Worm (Caenorhabditis elegans) whole organism, late embryonic: ENCODE results near the gene kmo-1.

Experiments
- F13H6.1 ChIP-seq: sonication (generic microtip); optimal IDR thresholded peaks from 2 replicates; lab custom pipeline; 2016; ENCODE audit warnings: missing genetic modification characterization, missing compliant biosample characterization
- K02D7.2 ChIP-seq: sonication (generic microtip); optimal IDR thresholded peaks from 2 replicates; lab custom pipeline; 2017; ENCODE audit warnings: mild to moderate bottlenecking, missing genetic modification characterization, missing compliant biosample characterization
- K09A11.1 ChIP-seq: sonication (generic microtip); optimal IDR thresholded peaks from 2 replicates; lab custom pipeline; 2017; ENCODE audit warnings: antibody characterized with exemption, mild to moderate bottlenecking, missing genetic modification characterization, missing compliant biosample characterization; ENCODE audit not compliant: insufficient read depth
- T23F11.4 ChIP-seq: fragments of 200-800 bp; sonication (Bioruptor generic); optimal IDR thresholded peaks from 2 replicates; lab custom pipeline; 2018; ENCODE audit warnings: mild to moderate bottlenecking, missing genetic modification characterization, missing compliant biosample characterization
- ceh-19 ChIP-seq: fragments of 200-800 bp; sonication (Bioruptor generic); optimal IDR thresholded peaks from 2 replicates; lab custom pipeline; 2018; ENCODE audit warnings: mild to moderate bottlenecking, missing genetic modification characterization, missing compliant biosample characterization
- ceh-2 ChIP-seq: sonication (generic microtip); optimal IDR thresholded peaks from 2 replicates; lab custom pipeline; 2016; ENCODE audit warnings: missing genotype, missing genetic modification characterization, missing compliant biosample characterization
- ceh-22 ChIP-seq: sonication (generic microtip); optimal IDR thresholded peaks from 2 replicates; lab custom pipeline; 2017; ENCODE audit warnings: missing biosample characterization, missing genetic modification characterization
- ceh-30 ChIP-seq: fragments of 150-350 bp; optimal IDR thresholded peaks from 2 replicates; lab custom pipeline; 2014; ENCODE audit warnings: missing biosample characterization, missing genetic modification characterization
- ceh-34 ChIP-seq: sonication (generic microtip); optimal IDR thresholded peaks from 2 replicates; lab custom pipeline; 2016; ENCODE audit warnings: mild to moderate bottlenecking, missing genetic modification characterization, missing compliant biosample characterization
- ceh-45 ChIP-seq: fragments of 200-800 bp; sonication (Bioruptor generic); IDR thresholded peaks from 2 replicates; pipeline ENCODE4 v1.3.6; 2022; ENCODE audit warnings: missing genetic modification reagents, missing genetic modification characterization, missing compliant biosample characterization
- ceh-6 ChIP-seq: fragments of 200-800 bp; sonication (Bioruptor generic); optimal IDR thresholded peaks from 2 replicates; lab custom pipeline; 2018; ENCODE audit warnings: mild to moderate bottlenecking, missing genetic modification characterization, missing compliant biosample characterization
- ceh-9 ChIP-seq: sonication (generic microtip); optimal IDR thresholded peaks from 2 replicates; lab custom pipeline; 2016; ENCODE audit warnings: mild to moderate bottlenecking, missing genetic modification characterization, inconsistent platforms, missing compliant biosample characterization
- che-1 ChIP-seq: sonication (generic microtip); optimal IDR thresholded peaks from 2 replicates; lab custom pipeline; 2016; ENCODE audit warnings: mild to moderate bottlenecking, missing genetic modification characterization, missing compliant biosample characterization
- dve-1 ChIP-seq: sonication (generic microtip); optimal IDR thresholded peaks from 2 replicates; lab custom pipeline; 2017; ENCODE audit warnings: antibody characterized with exemption, mild to moderate bottlenecking, missing genetic modification characterization, missing compliant biosample characterization
- elt-2 ChIP-seq: sonication (generic microtip); optimal IDR thresholded peaks from 2 replicates; lab custom pipeline; 2016; ENCODE audit warnings: missing genetic modification reagents, missing genetic modification characterization, missing compliant biosample characterization
- ets-4 ChIP-seq: sonication (generic microtip); optimal IDR thresholded peaks from 2 replicates; lab custom pipeline; 2016; ENCODE audit warnings: missing genetic modification characterization, missing compliant biosample characterization
- eyg-1 ChIP-seq: sonication (generic microtip); optimal IDR thresholded peaks from 2 replicates; lab custom pipeline; 2016; ENCODE audit warnings: missing genotype, missing genetic modification characterization, missing compliant biosample characterization
- fkh-10 ChIP-seq: fragments of 150-350 bp; optimal IDR thresholded peaks from 2 replicates; lab custom pipeline; 2014; ENCODE audit warnings: missing biosample characterization, missing genetic modification reagents, missing genetic modification characterization
- hlh-8 ChIP-seq: sonication (generic microtip); optimal IDR thresholded peaks from 2 replicates; lab custom pipeline; 2016; ENCODE audit warnings: missing genotype, missing genetic modification characterization, missing compliant biosample characterization
- lim-6 ChIP-seq: sonication (generic microtip); optimal IDR thresholded peaks from 2 replicates; lab custom pipeline; 2016; ENCODE audit warnings: missing genetic modification characterization, missing compliant biosample characterization
- madf-2 ChIP-seq: sonication (generic microtip); optimal IDR thresholded peaks from 2 replicates; lab custom pipeline; 2017; ENCODE audit warnings: missing genetic modification characterization, missing compliant biosample characterization
- nhr-232 ChIP-seq: sonication (generic microtip); optimal IDR thresholded peaks from 2 replicates; lab custom pipeline; 2016; ENCODE audit warnings: missing genetic modification characterization, missing compliant biosample characterization
- npax-4 ChIP-seq: sonication (generic microtip); optimal IDR thresholded peaks from 2 replicates; lab custom pipeline; 2016; ENCODE audit warnings: missing genetic modification characterization, missing compliant biosample characterization
- odd-2 ChIP-seq: sonication (generic microtip); optimal IDR thresholded peaks from 2 replicates; lab custom pipeline; 2017; ENCODE audit warnings: antibody characterized with exemption, mild to moderate bottlenecking, missing genetic modification characterization, missing compliant biosample characterization
- pag-3 ChIP-seq: sonication (generic microtip); optimal IDR thresholded peaks from 2 replicates; lab custom pipeline; 2016; ENCODE audit warnings: missing compliant biosample characterization, missing genetic modification characterization, borderline replicate concordance
- pax-1 ChIP-seq: fragments of 150-350 bp; optimal IDR thresholded peaks from 2 replicates; lab custom pipeline; 2014; ENCODE audit warnings: missing biosample characterization, missing genetic modification characterization
- pha-2 ChIP-seq: sonication (generic microtip); optimal IDR thresholded peaks from 2 replicates; lab custom pipeline; 2017; ENCODE audit warnings: mild to moderate bottlenecking, missing genetic modification characterization, missing compliant biosample characterization
- pha-4 ChIP-seq: fragments of 150-350 bp; optimal IDR thresholded peaks from 2 replicates; lab custom pipeline; 2018; ENCODE audit warnings: missing biosample characterization, missing genetic modification reagents, missing genetic modification characterization
- ref-2 ChIP-seq: sonication (generic microtip); optimal IDR thresholded peaks from 2 replicates; lab custom pipeline; 2016; ENCODE audit warnings: missing genetic modification characterization, missing compliant biosample characterization
- rnt-1 ChIP-seq: sonication (generic microtip); optimal IDR thresholded peaks from 2 replicates; lab custom pipeline; 2016; ENCODE audit warnings: missing genetic modification characterization, missing compliant biosample characterization
- sox-4 ChIP-seq: sonication (generic microtip); optimal IDR thresholded peaks from 2 replicates; lab custom pipeline; 2017; ENCODE audit warnings: mild to moderate bottlenecking, missing genetic modification characterization, inconsistent platforms, missing compliant biosample characterization
- syd-9 ChIP-seq: sonication (generic microtip); optimal IDR thresholded peaks from 2 replicates; lab custom pipeline; 2016; ENCODE audit warnings: mild to moderate bottlenecking, missing genetic modification characterization, moderate library complexity, missing compliant biosample characterization
- tbx-7 ChIP-seq: sonication (generic microtip); optimal IDR thresholded peaks from 2 replicates; lab custom pipeline; 2016; ENCODE audit warnings: missing genotype, missing genetic modification characterization, missing compliant biosample characterization
- ttx-3 ChIP-seq: sonication (generic microtip); optimal IDR thresholded peaks from 2 replicates; lab custom pipeline; 2016; ENCODE audit warnings: missing genetic modification reagents, missing genetic modification characterization, missing compliant biosample characterization
- unc-55 ChIP-seq: sonication (generic microtip); optimal IDR thresholded peaks from 2 replicates; lab custom pipeline; 2017; ENCODE audit warnings: missing biosample characterization, missing genetic modification reagents, missing genetic modification characterization
- unc-86 ChIP-seq: sonication (generic microtip); optimal IDR thresholded peaks from 2 replicates; lab custom pipeline; 2016; ENCODE audit warnings: missing genetic modification characterization, missing compliant biosample characterization
- zip-5 ChIP-seq: sonication (generic microtip); optimal IDR thresholded peaks from 2 replicates; lab custom pipeline; 2016; ENCODE audit warnings: missing genetic modification characterization, missing compliant biosample characterization

The kmo-1 gene

ce11 chrV:12070419-12070818, at the start of gene kmo-1:
kmo-1 (minus strand) TSS chrV:12070519.
- TF ChIP-seq elt-2 (tag; lab: Kevin White, UChicago) (no peak), sox-4 (no peak), fkh-10 (GFP tag; lab: Kevin White, UChicago) (no peak), ceh-9 (tag; lab: Kevin White, UChicago) (no peak), dve-1 (no peak), npax-4 (no peak), ceh-2 (no peak), ceh-6 (GFP tag; lab: Kevin White, UChicago) (no peak), ceh-34 (tag; lab: Kevin White, UChicago) (no peak), unc-86 (no peak), nhr-232 (tag; lab: Kevin White, UChicago) (no peak), ceh-45 (GFP tag; lab: Robert Waterston, UW) (no peak), pha-4 (no peak), zip-5 (tag; lab: Kevin White, UChicago) (no peak), ref-2 (tag; lab: Kevin White, UChicago) (no peak), che-1 (tag; lab: Kevin White, UChicago) (no peak), F13H6.1 (tag; lab: Kevin White, UChicago) (no peak), hlh-8 (tag; lab: Kevin White, UChicago) (no peak), tbx-7 (tag; lab: Kevin White, UChicago) (no peak), lim-6 (tag; lab: Kevin White, UChicago) (no peak)

- TF ChIP-seq K09A11.1 (no peak), ceh-9 (tag; lab: Kevin White, UChicago) (no peak), pha-4 (no peak), ceh-19 (GFP tag; lab: Kevin White, UChicago) (no peak), syd-9 (tag; lab: Kevin White, UChicago) (no peak), K02D7.2 (tag; lab: Kevin White, UChicago) (no peak), ets-4 (tag; lab: Kevin White, UChicago) (no peak), madf-2 (tag; lab: Kevin White, UChicago) (no peak), T23F11.4 (GFP tag; lab: Kevin White, UChicago) (no peak)
Observed at ce11 chrV:12117567-12118053, 47.3 kb upstream of the kmo-1 start, which contains the start of gene C13C4.8. C13C4.8 (plus strand) TSS chrV:12118003.

DNA sequence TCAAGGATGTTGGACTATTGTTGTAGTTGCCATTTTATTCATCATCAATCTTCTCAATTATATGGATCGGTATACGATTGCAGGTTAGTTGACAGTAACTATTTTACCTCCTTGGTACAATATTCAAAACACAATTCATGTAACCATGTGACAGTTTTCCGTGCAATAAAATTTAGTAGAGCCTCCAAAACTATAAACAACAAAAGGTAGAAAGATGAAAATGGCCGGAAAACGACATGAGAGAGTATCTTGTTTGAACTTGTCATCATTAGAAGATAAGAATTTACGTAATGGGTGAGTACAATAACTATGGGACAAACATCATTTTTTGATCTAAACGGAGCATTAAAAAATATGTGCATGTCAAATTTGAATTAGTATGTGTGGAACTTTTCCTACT, 44.8 kb upstream of the kmo-1 start:
- TF ChIP-seq unc-86 (no peak), pha-2 (tag; lab: Kevin White, UChicago) (no peak), eyg-1 (no peak), odd-2 (tag; lab: Kevin White, UChicago) (no peak), ttx-3 (tag; lab: Kevin White, UChicago) (no peak), unc-55 (no peak), rnt-1 (tag; lab: Kevin White, UChicago) (no peak)

ce11 chrV:12114693-12115092, 44.4 kb upstream of the kmo-1 start, which contains the start of gene spin-1:
spin-1 (plus strand) TSS chrV:12114993.
- TF ChIP-seq ceh-22 (tag; lab: Kevin White, UChicago) = no peak
- no peak for TF ChIP-seq pax-1 (tag; lab: Kevin White, UChicago)
- TF ChIP-seq pag-3 (tag; lab: Kevin White, UChicago) = no peak
- no peak for TF ChIP-seq ceh-30
